Fruit fly (Drosophila melanogaster) whole organism, embryonic: Measurements from ENCODE around the gene CG6753.

Experiments used
- Adf1 ChIP-seq: fragments of 200-800 bp; sonication (Bioruptor generic); IDR thresholded peaks from 2 replicates; pipeline ENCODE4 v1.3.6; 2022; ENCODE audit warnings: missing biosample characterization, missing genetic modification characterization
- Bdp1 ChIP-seq: fragments of 200-800 bp; sonication (Bioruptor generic); optimal IDR thresholded peaks from 3 replicates; lab custom pipeline; 2016; ENCODE audit warnings: missing biosample characterization, missing genetic modification characterization
- Bgb ChIP-seq: fragments of 200-800 bp; sonication (Bioruptor generic); IDR thresholded peaks from 2 replicates; pipeline ENCODE4 v1.3.6; 2022; ENCODE audit warnings: missing biosample characterization, missing genetic modification characterization; ENCODE audit not compliant: partially characterized antibody
- CG10321 ChIP-seq: fragments of 200-800 bp; sonication (Bioruptor generic); IDR thresholded peaks from 2 replicates; pipeline ENCODE4 v1.3.6; 2022; ENCODE audit warnings: missing biosample characterization, missing genetic modification characterization
- CG11085 ChIP-seq: fragments of 200-800 bp; sonication (Bioruptor generic); IDR thresholded peaks from 2 replicates; pipeline ENCODE4 v1.3.6; 2022; ENCODE audit warnings: missing biosample characterization, missing genetic modification characterization
- CG11456 ChIP-seq: fragments of 200-800 bp; sonication (Bioruptor generic); IDR thresholded peaks from 3 replicates; pipeline ENCODE4 v1.3.6; 2022; ENCODE audit warnings: missing biosample characterization, missing genetic modification characterization
- CG12104 ChIP-seq: fragments of 200-800 bp; sonication (Bioruptor generic); optimal IDR thresholded peaks from 3 replicates; lab custom pipeline; 2016; ENCODE audit warnings: missing biosample characterization, missing genetic modification characterization
- CG12659 ChIP-seq: fragments of 200-800 bp; sonication (Bioruptor generic); optimal IDR thresholded peaks from 3 replicates; lab custom pipeline; 2017; ENCODE audit warnings: mild to moderate bottlenecking, missing biosample characterization, missing genetic modification reagents, missing genetic modification characterization
- CG13424 ChIP-seq: fragments of 200-800 bp; sonication (Bioruptor generic); optimal IDR thresholded peaks from 2 replicates; lab custom pipeline; 2019; ENCODE audit warnings: missing biosample characterization, mild to moderate bottlenecking, missing genetic modification characterization, moderate library complexity
- CG15514 ChIP-seq: fragments of 200-800 bp; sonication (Bioruptor generic); optimal IDR thresholded peaks from 3 replicates; lab custom pipeline; 2017; ENCODE audit warnings: missing biosample characterization, missing genetic modification characterization, mild to moderate bottlenecking, moderate library complexity, missing genetic modification reagents
- CG16779 ChIP-seq: fragments of 200-800 bp; sonication (Bioruptor generic); IDR thresholded peaks from 2 replicates; pipeline ENCODE4 v1.3.6; 2022; ENCODE audit warnings: missing biosample characterization, missing genetic modification characterization
- CG18764 ChIP-seq: fragments of 200-800 bp; sonication (Bioruptor generic); optimal IDR thresholded peaks from 3 replicates; lab custom pipeline; 2016; ENCODE audit warnings: missing biosample characterization, missing genetic modification characterization
- CG2712 ChIP-seq: fragments of 200-800 bp; optimal IDR thresholded peaks from 3 replicates; lab custom pipeline; 2019; ENCODE audit warnings: missing biosample characterization, mild to moderate bottlenecking, missing genetic modification characterization, moderate library complexity
- CG30020 ChIP-seq: fragments of 200-800 bp; optimal IDR thresholded peaks from 2 replicates; lab custom pipeline; 2019; ENCODE audit warnings: missing biosample characterization, mild to moderate bottlenecking, missing genetic modification characterization, moderate library complexity
- CG30403 ChIP-seq: fragments of 200-800 bp; sonication (Bioruptor generic); optimal IDR thresholded peaks from 3 replicates; lab custom pipeline; 2016; ENCODE audit warnings: missing biosample characterization, missing genetic modification characterization
- CG31365 ChIP-seq: fragments of 200-800 bp; sonication (Bioruptor generic); optimal IDR thresholded peaks from 2 replicates; lab custom pipeline; 2018; ENCODE audit warnings: missing biosample characterization, mild to moderate bottlenecking, missing genetic modification characterization
- CG5245 ChIP-seq: fragments of 200-800 bp; sonication (Bioruptor generic); optimal IDR thresholded peaks from 3 replicates; lab custom pipeline; 2016; ENCODE audit warnings: missing biosample characterization, missing genetic modification characterization
- CG5953 ChIP-seq: fragments of 200-800 bp; sonication (Bioruptor generic); IDR thresholded peaks from 2 replicates; pipeline ENCODE4 v1.3.6; 2022; ENCODE audit warnings: missing biosample characterization, missing genetic modification characterization
- CG8089 ChIP-seq: fragments of 200-800 bp; sonication (Bioruptor generic); optimal IDR thresholded peaks from 3 replicates; lab custom pipeline; 2016; ENCODE audit warnings: missing biosample characterization, missing genetic modification characterization
- CG9437 ChIP-seq: fragments of 200-800 bp; sonication (Bioruptor generic); optimal IDR thresholded peaks from 2 replicates; lab custom pipeline; 2018; ENCODE audit warnings: missing biosample characterization, mild to moderate bottlenecking, missing genetic modification characterization
- Dbx ChIP-seq: fragments of 200-800 bp; sonication (Bioruptor generic); IDR thresholded peaks from 3 replicates; pipeline ENCODE4 v1.3.6; 2022; ENCODE audit warnings: missing biosample characterization, missing genetic modification characterization
- Dek ChIP-seq: fragments of 200-800 bp; sonication (Bioruptor generic); optimal IDR thresholded peaks from 3 replicates; lab custom pipeline; 2019; ENCODE audit warnings: missing biosample characterization, mild to moderate bottlenecking, missing genetic modification characterization, moderate library complexity
- Dp ChIP-seq: fragments of 200-800 bp; sonication (Bioruptor generic); optimal IDR thresholded peaks from 2 replicates; lab custom pipeline; 2018; ENCODE audit warnings: missing biosample characterization, mild to moderate bottlenecking, missing genetic modification characterization, moderate library complexity
- Dref ChIP-seq: fragments of 200-800 bp; sonication (Bioruptor generic); IDR thresholded peaks from 2 replicates; pipeline ENCODE4 v1.3.6; 2022; ENCODE audit warnings: missing biosample characterization, missing genetic modification characterization
- Gug ChIP-seq: fragments of 200-800 bp; sonication (Bioruptor generic); IDR thresholded peaks from 4 replicates; pipeline ENCODE4 v1.3.6; 2022; ENCODE audit warnings: missing biosample characterization, missing genetic modification characterization
- HmgZ ChIP-seq: fragments of 200-800 bp; sonication (Bioruptor generic); optimal IDR thresholded peaks from 2 replicates; lab custom pipeline; 2018; ENCODE audit warnings: missing biosample characterization, mild to moderate bottlenecking, missing genetic modification characterization
- Mad ChIP-seq: fragments of 200-800 bp; sonication (Bioruptor generic); optimal IDR thresholded peaks from 2 replicates; lab custom pipeline; 2016; ENCODE audit warnings: missing biosample characterization, missing genetic modification characterization
- Meics ChIP-seq: fragments of 200-800 bp; sonication (Bioruptor generic); optimal IDR thresholded peaks from 2 replicates; lab custom pipeline; 2017; ENCODE audit warnings: missing biosample characterization, mild to moderate bottlenecking, missing genetic modification characterization
- Ravus ChIP-seq: fragments of 200-800 bp; sonication (Bioruptor generic); IDR thresholded peaks from 2 replicates; pipeline ENCODE4 v1.3.6; 2022; ENCODE audit warnings: missing biosample characterization, missing genetic modification characterization
- Sry-δ ChIP-seq: fragments of 200-800 bp; sonication (Bioruptor generic); optimal IDR thresholded peaks from 2 replicates; lab custom pipeline; 2016; ENCODE audit warnings: missing biosample characterization, missing genetic modification characterization
- Usf ChIP-seq: fragments of 200-800 bp; sonication (Bioruptor generic); optimal IDR thresholded peaks from 2 replicates; lab custom pipeline; 2017; ENCODE audit warnings: missing genotype, missing biosample characterization, missing genetic modification characterization
- az2 ChIP-seq: fragments of 200-800 bp; sonication (Bioruptor generic); optimal IDR thresholded peaks from 3 replicates; lab custom pipeline; 2016; ENCODE audit warnings: missing biosample characterization, missing genetic modification characterization
- bbx ChIP-seq: fragments of 200-800 bp; sonication (Bioruptor generic); IDR thresholded peaks from 2 replicates; pipeline ENCODE4 v1.3.6; 2022; ENCODE audit warnings: missing biosample characterization, missing genetic modification characterization; ENCODE audit not compliant: partially characterized antibody
- crc ChIP-seq: fragments of 200-800 bp; sonication (Bioruptor generic); optimal IDR thresholded peaks from 2 replicates; lab custom pipeline; 2016; ENCODE audit warnings: missing biosample characterization, missing genetic modification characterization
- dm ChIP-seq: fragments of 200-800 bp; sonication (Bioruptor generic); optimal IDR thresholded peaks from 3 replicates; lab custom pipeline; 2016; ENCODE audit warnings: missing biosample characterization, missing genetic modification characterization
- emc ChIP-seq: fragments of 200-800 bp; sonication (Bioruptor generic); optimal IDR thresholded peaks from 2 replicates; lab custom pipeline; 2016; ENCODE audit warnings: missing biosample characterization, missing genetic modification characterization
- ftz-f1 ChIP-seq: fragments of 200-800 bp; sonication (Bioruptor generic); optimal IDR thresholded peaks from 2 replicates; lab custom pipeline; 2016; ENCODE audit warnings: missing biosample characterization, missing genetic modification characterization
- jing ChIP-seq: fragments of 200-800 bp; sonication (Bioruptor generic); optimal IDR thresholded peaks from 2 replicates; lab custom pipeline; 2018; ENCODE audit warnings: missing biosample characterization, mild to moderate bottlenecking, missing genetic modification characterization
- knrl ChIP-seq: fragments of 200-800 bp; sonication (Bioruptor generic); IDR thresholded peaks from 3 replicates; pipeline ENCODE4 v1.3.6; 2022; ENCODE audit warnings: missing biosample characterization, missing genetic modification characterization; ENCODE audit not compliant: partially characterized antibody
- lmd ChIP-seq: fragments of 200-800 bp; sonication (Bioruptor generic); IDR thresholded peaks from 2 replicates; pipeline ENCODE4 v1.3.6; 2022; ENCODE audit warnings: missing biosample characterization, missing genetic modification characterization
- lola ChIP-seq, 3 experiments: fragments of >200 bp in 2 of 3; fragments of 200-800 bp in 1 of 3; sonication (Bioruptor generic) in 1 of 3; optimal IDR thresholded peaks; 2 replicates each; lab custom pipeline; 2017 to 2019; ENCODE audit warnings: missing biosample characterization in 3 of 3, missing genetic modification characterization in 3 of 3, mild to moderate bottlenecking in 1 of 3, moderate library complexity in 1 of 3
- luna ChIP-seq: fragments of 200-800 bp; sonication (Bioruptor generic); optimal IDR thresholded peaks from 2 replicates; lab custom pipeline; 2016; ENCODE audit warnings: missing biosample characterization, missing genetic modification characterization
- nerfin-1 ChIP-seq: fragments of 200-800 bp; sonication (Bioruptor generic); optimal IDR thresholded peaks from 3 replicates; lab custom pipeline; 2019; ENCODE audit warnings: missing biosample characterization, mild to moderate bottlenecking, missing genetic modification characterization, moderate library complexity
- prd ChIP-seq, 3 experiments: fragments of >200 bp in 2 of 3; fragments of 200-800 bp in 1 of 3; sonication (Bioruptor generic) in 1 of 3; optimal IDR thresholded peaks in 2 of 3; IDR thresholded peaks in 1 of 3; 2 replicates in 2 of 3; 3 replicates in 1 of 3; pipeline versions ENCODE4 v1.3.6 to Lab custom; 2017 to 2022; ENCODE audit warnings: missing biosample characterization in 1 of 3, missing genetic modification characterization in 1 of 3
- pros ChIP-seq: fragments of 200-800 bp; sonication (Bioruptor generic); optimal IDR thresholded peaks from 3 replicates; lab custom pipeline; 2019; ENCODE audit warnings: missing biosample characterization, mild to moderate bottlenecking, missing genetic modification characterization, moderate library complexity
- row ChIP-seq: fragments of 200-800 bp; sonication (Bioruptor generic); IDR thresholded peaks from 3 replicates; pipeline ENCODE4 v1.3.6; 2022; ENCODE audit warnings: missing biosample characterization, missing genetic modification characterization
- sob ChIP-seq: fragments of 200-800 bp; sonication (Bioruptor generic); IDR thresholded peaks from 2 replicates; pipeline ENCODE4 v1.3.6; 2022; ENCODE audit warnings: missing biosample characterization, missing genetic modification characterization
- sqz ChIP-seq: fragments of 200-800 bp; sonication (Bioruptor generic); optimal IDR thresholded peaks from 3 replicates; lab custom pipeline; 2018; ENCODE audit warnings: missing biosample characterization, mild to moderate bottlenecking, missing genetic modification characterization
- zf30C ChIP-seq: fragments of 200-800 bp; sonication (Bioruptor generic); optimal IDR thresholded peaks from 3 replicates; lab custom pipeline; 2018; ENCODE audit warnings: missing biosample characterization, mild to moderate bottlenecking, missing genetic modification characterization
- zfh2 ChIP-seq: fragments of 200-800 bp; sonication (Bioruptor generic); optimal IDR thresholded peaks from 2 replicates; lab custom pipeline; 2016; ENCODE audit warnings: missing biosample characterization, missing genetic modification characterization

Gene CG6753

DNA sequence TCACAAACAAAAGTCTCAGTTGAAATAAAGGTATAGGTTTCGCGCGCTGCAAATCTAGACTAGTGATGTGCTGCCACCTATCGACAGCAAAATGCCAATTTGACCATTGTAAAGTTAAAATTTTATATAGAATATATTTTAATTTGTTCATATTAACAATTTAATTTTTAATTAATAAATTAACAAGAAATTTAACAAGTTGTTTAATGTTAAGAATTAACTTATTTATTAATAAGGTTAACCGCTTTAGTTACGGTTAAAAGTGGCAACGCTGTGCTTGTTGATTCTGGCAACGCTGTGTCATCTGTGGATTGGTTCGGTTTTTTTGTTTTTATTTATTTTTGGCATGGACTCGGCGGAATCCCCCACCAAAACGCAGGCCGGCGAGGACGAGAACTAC is 11.9 kb downstream of the CG6753 start, which contains the start of gene Not10 (continued):
- peak; percentile 59 for TF ChIP-seq Sry-δ
- TF ChIP-seq zf30C (GFP tag; lab: Kevin White, UChicago) = no peak
- no peak for TF ChIP-seq jing (GFP tag; lab: Kevin White, UChicago)
- peak; percentile 76 for TF ChIP-seq CG12659 (GFP tag; lab: Kevin White, UChicago)
- no peak for TF ChIP-seq CG11085
- TF ChIP-seq CG30403 (GFP tag; lab: Kevin White, UChicago) = peak; percentile 48
- TF ChIP-seq nerfin-1 = peak; percentile 35
- peak; percentile 70 for TF ChIP-seq CG13424
- no peak for TF ChIP-seq ftz-f1 (GFP tag; lab: Kevin White, UChicago)
- TF ChIP-seq sob (GFP tag; lab: Robert Waterston, UW) = 0 out of 2 replicates have a peak, but pooled peaks have one; percentile 43
- TF ChIP-seq CG31365 (tag; lab: Kevin White, UChicago) = no peak
- peak; percentile 35 for TF ChIP-seq HmgZ (tag; lab: Kevin White, UChicago)
- 0 out of 4 replicates have a peak, but pooled peaks have one; percentile 22 for TF ChIP-seq Gug (GFP tag; lab: Robert Waterston, UW)
- TF ChIP-seq CG5245 (GFP tag; lab: Kevin White, UChicago) = no peak
- TF ChIP-seq Adf1 (GFP tag; lab: Robert Waterston, UW) = 0 out of 2 replicates have a peak, but pooled peaks have one; percentile 20
- no peak for TF ChIP-seq emc (GFP tag; lab: Kevin White, UChicago)
- no peak for TF ChIP-seq Mad (GFP tag; lab: Kevin White, UChicago)
- no peak for TF ChIP-seq crc (GFP tag; lab: Kevin White, UChicago)
- TF ChIP-seq dm (GFP tag; lab: Kevin White, UChicago) = no peak
- peak; percentile 33; the same call in 1 of the 2 replicates for TF ChIP-seq bbx (GFP tag; lab: Robert Waterston, UW)
- peak; percentile 61 for TF ChIP-seq CG30020 (tag; lab: Kevin White, UChicago)
- peak; percentile 27 for TF ChIP-seq CG18764 (GFP tag; lab: Kevin White, UChicago)
- TF ChIP-seq Ravus (GFP tag; lab: Robert Waterston, UW) = no peak
- no peak for TF ChIP-seq CG9437 (GFP tag; lab: Kevin White, UChicago)
- TF ChIP-seq CG11456 (GFP tag; lab: Robert Waterston, UW) = no peak
- no peak for TF ChIP-seq CG8089 (GFP tag; lab: Kevin White, UChicago)
- TF ChIP-seq CG12104 (GFP tag; lab: Kevin White, UChicago) = peak; percentile 5
- peak; percentile 62 for TF ChIP-seq CG2712 (tag; lab: Kevin White, UChicago)
- peak; percentile 49 for TF ChIP-seq az2 (GFP tag; lab: Kevin White, UChicago)
- TF ChIP-seq Bdp1 = no peak
- TF ChIP-seq zfh2 (GFP tag; lab: Kevin White, UChicago) = peak; percentile 18
- TF ChIP-seq prd (optimal IDR thresholded peaks at IDR 0.05; lab: Kevin White, UChicago) = no peak
- peak; percentile 60 for TF ChIP-seq prd (GFP tag; IDR thresholded peaks at IDR 0.05; lab: Robert Waterston, UW)
- 0 out of 2 replicates have a peak, but pooled peaks have one; percentile 31 for TF ChIP-seq Dref
- no peak; the same call in 1 of the 2 replicates for TF ChIP-seq lmd (GFP tag; lab: Robert Waterston, UW)
- no peak for TF ChIP-seq CG16779 (GFP tag; lab: Robert Waterston, UW)
- TF ChIP-seq lola (GFP tag; optimal IDR thresholded peaks at IDR 0.05; lab: Kevin White, UChicago) = peak in 1 of 3 experiments; percentile 11
- TF ChIP-seq Usf = no peak
- peak; percentile 75 for TF ChIP-seq knrl (GFP tag; lab: Robert Waterston, UW)
- no peak for TF ChIP-seq luna
- TF ChIP-seq Dek (tag; lab: Kevin White, UChicago) = peak; percentile 59
- no peak for TF ChIP-seq sqz (GFP tag; lab: Kevin White, UChicago)
- no peak for TF ChIP-seq CG10321 (GFP tag; lab: Robert Waterston, UW)
- TF ChIP-seq Bgb = peak; percentile 43; the same call in 1 of the 2 replicates
- peak; percentile 27 for TF ChIP-seq Meics
- peak; percentile 40; the same call in 1 of the 3 replicates for TF ChIP-seq Dbx (GFP tag; lab: Robert Waterston, UW)
- peak; percentile 83 for TF ChIP-seq Dp (GFP tag; lab: Kevin White, UChicago)
- peak; percentile 73 for TF ChIP-seq CG15514
- TF ChIP-seq CG5953 (GFP tag; lab: Robert Waterston, UW) = no peak
- TF ChIP-seq pros (GFP tag; lab: Kevin White, UChicago) = no peak
- TF ChIP-seq row = peak; percentile 79
